Worm (Caenorhabditis elegans): ENCODE results near the gene R07B7.12.

DNA sequence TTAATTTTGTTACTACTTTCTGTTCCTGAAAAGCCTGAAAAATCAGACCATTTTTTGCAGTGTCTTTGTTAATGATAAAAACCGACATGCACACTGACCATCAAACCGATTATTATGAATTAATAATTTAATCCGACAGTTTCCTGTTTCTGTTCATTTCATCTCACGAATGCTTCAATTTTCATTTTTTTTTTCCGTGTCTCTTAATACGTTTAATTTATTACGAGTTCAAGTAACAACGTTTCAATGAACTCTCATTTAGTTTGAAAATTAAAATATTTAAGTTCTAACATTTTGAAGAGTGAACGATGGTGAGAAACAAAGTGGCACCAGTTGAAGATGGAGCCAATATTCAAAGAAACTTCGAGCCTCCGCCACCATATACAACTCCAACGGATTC, 25.8 kb downstream of the R07B7.12 start, which contains the start of gene spin-1:
- TF ChIP-seq skn-1 (tag; optimal IDR thresholded peaks at IDR 0.05) (no peak), ama-1 (optimal IDR thresholded peaks at IDR 0.05) (no peak), C34F6.9 (tag; optimal IDR thresholded peaks at IDR 0.05) (no peak), fos-1 (tag; optimal IDR thresholded peaks at IDR 0.05) (no peak), ZK546.5 (tag; optimal IDR thresholded peaks at IDR 0.05) (no peak), unc-62 (GFP tag; optimal IDR thresholded peaks at IDR 0.05) (no peak), nhr-237 (tag; optimal IDR thresholded peaks at IDR 0.05) (no peak), egl-27 (tag; optimal IDR thresholded peaks at IDR 0.05) (no peak), sma-9 (GFP tag; optimal IDR thresholded peaks at IDR 0.05) (no peak), sma-9 (tag; optimal IDR thresholded peaks at IDR 0.05) (no peak), alr-1 (tag; optimal IDR thresholded peaks at IDR 0.05) (no peak), lsy-2 (tag; optimal IDR thresholded peaks at IDR 0.05) (no peak), nhr-6 (tag; optimal IDR thresholded peaks at IDR 0.05) (no peak), nhr-11 (tag; optimal IDR thresholded peaks at IDR 0.05) (no peak)
